Worm (Caenorhabditis elegans) whole organism, L1 larva: Measurements from ENCODE around the gene nlp-82.

ENCODE experiments used
- C04F5.9 ChIP-seq: sonication (generic microtip); optimal IDR thresholded peaks from 2 replicates; lab custom pipeline; 2016; ENCODE audit warnings: missing genetic modification characterization, missing compliant biosample characterization
- F16B12.6 ChIP-seq: fragments of 150-350 bp; optimal IDR thresholded peaks from 2 replicates; lab custom pipeline; 2014; ENCODE audit warnings: missing biosample characterization, missing genetic modification characterization
- aha-1 ChIP-seq: fragments of 150-350 bp; optimal IDR thresholded peaks from 2 replicates; lab custom pipeline; 2014; ENCODE audit warnings: missing biosample characterization, missing genetic modification characterization
- aly-2 ChIP-seq: fragments of 150-350 bp; optimal IDR thresholded peaks from 2 replicates; lab custom pipeline; 2014; ENCODE audit warnings: missing biosample characterization, missing genetic modification characterization
- ama-1 ChIP-seq: fragments of 150-350 bp; optimal IDR thresholded peaks from 2 replicates; lab custom pipeline; 2014
- blmp-1 ChIP-seq: fragments of 150-350 bp; optimal IDR thresholded peaks from 2 replicates; lab custom pipeline; 2014; ENCODE audit warnings: missing biosample characterization, missing genetic modification characterization
- ceh-63 ChIP-seq: fragments of 200-800 bp; sonication (Bioruptor generic); optimal IDR thresholded peaks from 2 replicates; lab custom pipeline; 2018; ENCODE audit warnings: mild to moderate bottlenecking, missing genetic modification characterization, missing compliant biosample characterization
- ceh-8 ChIP-seq: fragments of 200-800 bp; sonication (Bioruptor generic); optimal IDR thresholded peaks from 2 replicates; lab custom pipeline; 2018; ENCODE audit warnings: mild to moderate bottlenecking, missing genetic modification characterization, moderate library complexity, missing compliant biosample characterization
- ceh-90 ChIP-seq: sonication (generic microtip); optimal IDR thresholded peaks from 2 replicates; lab custom pipeline; 2016; ENCODE audit warnings: missing genetic modification characterization, missing compliant biosample characterization
- ces-1 ChIP-seq: fragments of 150-350 bp; optimal IDR thresholded peaks from 2 replicates; lab custom pipeline; 2014; ENCODE audit warnings: missing biosample characterization, missing genetic modification reagents, missing genetic modification characterization
- dpl-1 ChIP-seq, 3 experiments: fragments of 150-350 bp in 2 of 3; sonication (generic microtip) in 1 of 3; optimal IDR thresholded peaks; 2 replicates each; lab custom pipeline; 2014 to 2017; ENCODE audit warnings: missing biosample characterization in 3 of 3, missing genetic modification characterization in 3 of 3, missing genetic modification reagents in 3 of 3
- efl-1 ChIP-seq, 4 experiments: fragments of 150-350 bp; optimal IDR thresholded peaks in 3 of 4; peaks in 1 of 4; 1 replicate in 1 of 4; 2 replicates in 3 of 4; lab custom pipeline; 2014; ENCODE audit warnings: missing biosample characterization in 2 of 4, missing genetic modification characterization in 2 of 4, missing genetic modification reagents in 2 of 4
- efl-3 ChIP-seq: fragments of 200-800 bp; sonication (Bioruptor generic); optimal IDR thresholded peaks from 2 replicates; lab custom pipeline; 2018; ENCODE audit warnings: mild to moderate bottlenecking, missing genetic modification characterization, missing compliant biosample characterization
- egl-27 ChIP-seq, 2 experiments: fragments of 150-350 bp in 1 of 2; sonication (generic microtip); optimal IDR thresholded peaks; 3 replicates each; lab custom pipeline; 2017 to 2018; ENCODE audit warnings: missing biosample characterization in 2 of 2, missing genetic modification characterization in 2 of 2, missing genetic modification reagents in 2 of 2
- elt-2 ChIP-seq: sonication (generic microtip); optimal IDR thresholded peaks from 2 replicates; lab custom pipeline; 2016; ENCODE audit warnings: missing genetic modification characterization, mild to moderate bottlenecking, inconsistent platforms, missing compliant biosample characterization, missing genetic modification reagents
- ets-5 ChIP-seq: fragments of 200-800 bp; sonication (Bioruptor generic); IDR thresholded peaks from 2 replicates; pipeline ENCODE4 v1.3.6; 2022; ENCODE audit warnings: missing genetic modification characterization, missing compliant biosample characterization
- fkh-10 ChIP-seq: sonication (generic microtip); optimal IDR thresholded peaks from 2 replicates; lab custom pipeline; 2017; ENCODE audit warnings: missing biosample characterization, missing genetic modification reagents, missing genetic modification characterization
- fkh-4 ChIP-seq: sonication (generic microtip); optimal IDR thresholded peaks from 2 replicates; lab custom pipeline; 2016; ENCODE audit warnings: missing compliant biosample characterization, missing genetic modification characterization, borderline replicate concordance
- grh-1 ChIP-seq: fragments of 200-800 bp; sonication (Bioruptor generic); IDR thresholded peaks from 2 replicates; pipeline ENCODE4 v1.3.6; 2022; ENCODE audit warnings: missing genetic modification reagents, missing genetic modification characterization, missing compliant biosample characterization
- hlh-17 ChIP-seq: fragments of 200-800 bp; sonication (Bioruptor generic); optimal IDR thresholded peaks from 2 replicates; lab custom pipeline; 2018; ENCODE audit warnings: missing genetic modification characterization, mild to moderate bottlenecking, missing compliant biosample characterization, moderate library complexity, borderline replicate concordance
- hlh-4 ChIP-seq: sonication (generic microtip); optimal IDR thresholded peaks from 2 replicates; lab custom pipeline; 2016; ENCODE audit warnings: mild to moderate bottlenecking, missing genetic modification characterization, missing compliant biosample characterization
- irx-1 ChIP-seq: sonication (generic microtip); optimal IDR thresholded peaks from 2 replicates; lab custom pipeline; 2016; ENCODE audit warnings: missing genetic modification characterization, missing compliant biosample characterization
- lin-13 ChIP-seq: fragments of 150-350 bp; optimal IDR thresholded peaks from 2 replicates; lab custom pipeline; 2014; ENCODE audit warnings: missing biosample characterization, missing genetic modification reagents, missing genetic modification characterization
- lsy-2 ChIP-seq, 2 experiments: fragments of 150-350 bp; optimal IDR thresholded peaks; 2 replicates each; lab custom pipeline; 2014; ENCODE audit warnings: missing biosample characterization in 2 of 2, missing genetic modification characterization in 2 of 2
- mab-9 ChIP-seq: fragments of 200-800 bp; sonication (Bioruptor generic); IDR thresholded peaks from 2 replicates; pipeline ENCODE4 v1.3.6; 2022; ENCODE audit warnings: missing genetic modification reagents, missing genetic modification characterization, missing compliant biosample characterization
- mdl-1 ChIP-seq, 2 experiments: fragments of 150-350 bp; optimal IDR thresholded peaks; 2 replicates each; lab custom pipeline; 2014 to 2017; ENCODE audit warnings: missing biosample characterization in 2 of 2, missing genetic modification characterization in 2 of 2, inconsistent platforms in 1 of 2
- mep-1 ChIP-seq: fragments of 150-350 bp; optimal IDR thresholded peaks from 2 replicates; lab custom pipeline; 2014; ENCODE audit warnings: missing biosample characterization, missing genetic modification characterization
- nhr-11 ChIP-seq: fragments of 150-350 bp; optimal IDR thresholded peaks from 2 replicates; lab custom pipeline; 2014; ENCODE audit warnings: missing biosample characterization, missing genetic modification characterization
- nhr-12 ChIP-seq: sonication (generic microtip); optimal IDR thresholded peaks from 2 replicates; lab custom pipeline; 2017; ENCODE audit warnings: missing biosample characterization, missing genetic modification characterization
- nhr-19 ChIP-seq: fragments of 200-800 bp; sonication (Bioruptor generic); conservative IDR thresholded peaks from 2 replicates; pipeline ENCODE4 v1.3.6; 2022; ENCODE audit warnings: missing genetic modification characterization, missing compliant biosample characterization
- nhr-20 ChIP-seq: sonication (generic microtip); optimal IDR thresholded peaks from 2 replicates; lab custom pipeline; 2016; ENCODE audit warnings: mild to moderate bottlenecking, missing genetic modification characterization, missing compliant biosample characterization
- nhr-237 ChIP-seq: fragments of 150-350 bp; optimal IDR thresholded peaks from 2 replicates; lab custom pipeline; 2014; ENCODE audit warnings: missing biosample characterization, missing genetic modification characterization
- nhr-28 ChIP-seq: fragments of 150-350 bp; optimal IDR thresholded peaks from 2 replicates; lab custom pipeline; 2014; ENCODE audit warnings: missing biosample characterization, missing genetic modification characterization
- nhr-47 ChIP-seq: sonication (generic microtip); optimal IDR thresholded peaks from 2 replicates; lab custom pipeline; 2016; ENCODE audit warnings: mild to moderate bottlenecking, missing genetic modification characterization, moderate library complexity, missing compliant biosample characterization
- nhr-71 ChIP-seq: sonication (generic microtip); optimal IDR thresholded peaks from 2 replicates; lab custom pipeline; 2016; ENCODE audit warnings: mild to moderate bottlenecking, missing genetic modification characterization, moderate library complexity, missing compliant biosample characterization
- nhr-85 ChIP-seq: sonication (generic microtip); peaks from one replicate; lab custom pipeline; 2016; ENCODE audit warnings: missing genetic modification characterization, inconsistent platforms, missing compliant biosample characterization
- nhr-90 ChIP-seq: sonication (generic microtip); optimal IDR thresholded peaks from 2 replicates; lab custom pipeline; 2016; ENCODE audit warnings: mild to moderate bottlenecking, missing genetic modification characterization, missing compliant biosample characterization; ENCODE audit not compliant: poor library complexity
- pag-3 ChIP-seq: sonication (generic microtip); optimal IDR thresholded peaks from 2 replicates; lab custom pipeline; 2017; ENCODE audit warnings: missing genetic modification characterization, mild to moderate bottlenecking, missing compliant biosample characterization, antibody characterized with exemption, borderline replicate concordance; ENCODE audit not compliant: insufficient read depth
- pqm-1 ChIP-seq: sonication (generic microtip); optimal IDR thresholded peaks from 3 replicates; lab custom pipeline; 2017; ENCODE audit warnings: missing biosample characterization, missing genetic modification characterization
- rnt-1 ChIP-seq: sonication (generic microtip); optimal IDR thresholded peaks from 2 replicates; lab custom pipeline; 2016; ENCODE audit warnings: mild to moderate bottlenecking, missing genetic modification characterization, moderate library complexity, missing compliant biosample characterization
- snpc-4 ChIP-seq: fragments of 150-350 bp; optimal IDR thresholded peaks from 2 replicates; lab custom pipeline; 2014; ENCODE audit warnings: missing biosample characterization, missing genetic modification characterization
- snu-23 ChIP-seq: sonication (generic microtip); optimal IDR thresholded peaks from 2 replicates; lab custom pipeline; 2016; ENCODE audit warnings: missing genetic modification characterization, missing compliant biosample characterization
- sox-4 ChIP-seq: sonication (generic microtip); optimal IDR thresholded peaks from 2 replicates; lab custom pipeline; 2016; ENCODE audit warnings: missing genetic modification characterization, missing compliant biosample characterization
- sup-37 ChIP-seq: fragments of 200-800 bp; sonication (Bioruptor generic); optimal IDR thresholded peaks from 2 replicates; lab custom pipeline; 2018; ENCODE audit warnings: mild to moderate bottlenecking, missing genetic modification characterization, missing compliant biosample characterization
- swsn-7 ChIP-seq: sonication (generic microtip); optimal IDR thresholded peaks from 2 replicates; lab custom pipeline; 2016; ENCODE audit warnings: missing genetic modification characterization, missing compliant biosample characterization
- unc-130 ChIP-seq: fragments of 150-350 bp; optimal IDR thresholded peaks from 2 replicates; lab custom pipeline; 2017; ENCODE audit warnings: missing biosample characterization, missing genetic modification characterization, inconsistent platforms
- unc-30 ChIP-seq: sonication (generic microtip); optimal IDR thresholded peaks from 2 replicates; lab custom pipeline; 2017; ENCODE audit warnings: missing biosample characterization, missing genetic modification characterization
- unc-62 ChIP-seq: fragments of 150-350 bp; optimal IDR thresholded peaks from 2 replicates; lab custom pipeline; 2014; ENCODE audit warnings: missing biosample characterization, missing genetic modification reagents, missing genetic modification characterization
- unc-86 ChIP-seq: sonication (generic microtip); optimal IDR thresholded peaks from 2 replicates; lab custom pipeline; 2016; ENCODE audit warnings: missing genetic modification characterization, missing compliant biosample characterization
- vab-15 ChIP-seq: sonication (generic microtip); optimal IDR thresholded peaks from 2 replicates; lab custom pipeline; 2017; ENCODE audit warnings: missing genotype, mild to moderate bottlenecking, missing genetic modification characterization, missing compliant biosample characterization
- xbp-1 ChIP-seq: sonication (generic microtip); optimal IDR thresholded peaks from 2 replicates; lab custom pipeline; 2016; ENCODE audit warnings: missing genetic modification characterization, missing compliant biosample characterization
- zag-1 ChIP-seq: fragments of 150-350 bp; optimal IDR thresholded peaks from 2 replicates; lab custom pipeline; 2014; ENCODE audit warnings: missing biosample characterization, missing genetic modification characterization
- zip-4 ChIP-seq: fragments of 200-800 bp; sonication (Bioruptor generic); optimal IDR thresholded peaks from 2 replicates; lab custom pipeline; 2018; ENCODE audit warnings: mild to moderate bottlenecking, missing genetic modification characterization, moderate library complexity, missing compliant biosample characterization

Gene nlp-82

DNA sequence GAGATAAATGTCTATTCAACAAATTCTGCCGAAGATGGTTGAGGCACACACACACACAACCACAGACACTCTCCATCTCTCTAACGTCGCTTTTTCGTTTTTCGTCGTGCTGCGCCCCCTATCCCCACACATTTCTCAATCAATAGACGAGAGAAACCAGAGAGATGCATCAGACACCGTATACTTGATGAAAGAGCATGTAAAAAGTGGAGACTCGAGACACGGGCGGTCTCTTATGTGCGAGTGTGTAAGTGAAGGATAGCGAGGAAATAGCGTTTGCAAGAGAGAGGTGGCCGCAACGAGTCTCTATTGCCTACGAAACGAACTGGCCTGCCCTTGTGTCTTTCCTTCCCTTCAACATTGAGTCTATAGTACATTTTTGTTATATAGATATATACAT is 28.7 kb upstream of the nlp-82 start:
- TF ChIP-seq nhr-28 (tag; lab: Kevin White, UChicago) (peak; percentile 8), unc-130 (tag; lab: Kevin White, UChicago) (peak; percentile 66), xbp-1 (tag; lab: Kevin White, UChicago) (peak; percentile 88), ceh-63 (GFP tag; lab: Kevin White, UChicago) (no peak), vab-15 (no peak), ets-5 (no peak), egl-27 (tag; optimal IDR thresholded peaks at IDR 0.05; lab: Kevin White, UChicago) (peak; percentile 50 to 59), nhr-47 (tag; lab: Kevin White, UChicago) (peak; percentile 92), pqm-1 (tag; lab: Kevin White, UChicago) (no peak), nhr-71 (tag; lab: Kevin White, UChicago) (peak; percentile 97), F16B12.6 (tag; lab: Kevin White, UChicago) (no peak), blmp-1 (tag; lab: Kevin White, UChicago) (peak; percentile 75), efl-3 (GFP tag; lab: Kevin White, UChicago) (no peak), nhr-20 (peak; percentile 98), zip-4 (GFP tag; lab: Kevin White, UChicago) (peak; percentile 45), grh-1 (GFP tag; lab: Robert Waterston, UW) (peak; percentile 70), sox-4 (tag; lab: Kevin White, UChicago) (peak; percentile 52), mep-1 (tag; lab: Kevin White, UChicago) (peak; percentile 90), hlh-4 (no peak), nhr-237 (tag; lab: Kevin White, UChicago) (peak; percentile 89), ceh-8 (GFP tag; lab: Kevin White, UChicago) (peak; percentile 56), rnt-1 (tag; lab: Kevin White, UChicago) (peak; percentile 89), swsn-7 (peak; percentile 94), sup-37 (GFP tag; lab: Kevin White, UChicago) (peak; percentile 62), unc-62 (GFP tag; lab: Kevin White, UChicago) (peak; percentile 26), mab-9 (GFP tag; lab: Robert Waterston, UW) (peak; percentile 74; the same call in 1 of the 2 replicates), efl-1 (optimal IDR thresholded peaks at IDR 0.05; lab: Kevin White, UChicago) (peak; percentile 80 to 88), efl-1 (GFP tag; optimal IDR thresholded peaks at IDR 0.05 in 1 of 2; lab: Kevin White, UChicago) (peak; percentile 52 to 88), nhr-12 (no peak), C04F5.9 (tag; lab: Kevin White, UChicago) (peak; percentile 44), mdl-1 (tag; optimal IDR thresholded peaks at IDR 0.05; lab: Kevin White, UChicago) (peak in 1 of 2 experiments; percentile 90), fkh-4 (tag; lab: Kevin White, UChicago) (no peak), unc-30 (tag; lab: Kevin White, UChicago) (no peak), lin-13 (peak; percentile 85), ama-1 (lab: Kevin White, UChicago) (peak; percentile 76), ces-1 (no peak), nhr-19 (GFP tag; lab: Robert Waterston, UW) (peak; percentile 87), pag-3 (tag; lab: Kevin White, UChicago) (peak; percentile 18), dpl-1 (GFP tag; optimal IDR thresholded peaks at IDR 0.05; lab: Kevin White, UChicago) (peak; percentile 61 to 65 (median 64)), nhr-85 (tag; lab: Kevin White, UChicago) (peak; percentile 96), aly-2 (tag; lab: Kevin White, UChicago) (peak; percentile 75), snu-23 (GFP tag; lab: Kevin White, UChicago) (peak; percentile 98), zag-1 (tag; lab: Kevin White, UChicago) (peak; percentile 38), lsy-2 (tag; optimal IDR thresholded peaks at IDR 0.05; lab: Kevin White, UChicago) (peak; percentile 89 to 96), hlh-17 (GFP tag; lab: Kevin White, UChicago) (no peak), nhr-11 (tag; lab: Kevin White, UChicago) (peak; percentile 62), snpc-4 (tag; lab: Kevin White, UChicago) (peak; percentile 51), nhr-90 (peak; percentile 84), unc-86 (peak; percentile 88), fkh-10 (peak; percentile 81), aha-1 (peak; percentile 9), ceh-90 (no peak), irx-1 (tag; lab: Kevin White, UChicago) (peak; percentile 71), elt-2 (tag; lab: Kevin White, UChicago) (peak; percentile 77)
